Worm (Caenorhabditis elegans) whole organism, L1 larva: Measurements from ENCODE around the gene C07B5.2.
A peak's percentile ranks its signal among the peaks of the same experiment; 100 is the strongest.

Experiments
- C16A3.4 ChIP-seq: fragments of 150-350 bp; optimal IDR thresholded peaks from 2 replicates; lab custom pipeline; 2014; ENCODE audit warnings: missing biosample characterization, missing genetic modification characterization
- aly-2 ChIP-seq: fragments of 150-350 bp; optimal IDR thresholded peaks from 2 replicates; lab custom pipeline; 2014; ENCODE audit warnings: missing biosample characterization, missing genetic modification characterization
- blmp-1 ChIP-seq: fragments of 150-350 bp; optimal IDR thresholded peaks from 2 replicates; lab custom pipeline; 2014; ENCODE audit warnings: missing biosample characterization, missing genetic modification characterization
- ceh-82 ChIP-seq, 3 experiments: fragments of 150-350 bp in 1 of 3; sonication (generic microtip) in 2 of 3; optimal IDR thresholded peaks; 2 replicates each; lab custom pipeline; 2014 to 2017; ENCODE audit warnings: missing biosample characterization in 3 of 3, missing genetic modification characterization in 3 of 3
- dpl-1 ChIP-seq, 3 experiments: fragments of 150-350 bp in 2 of 3; sonication (generic microtip) in 1 of 3; optimal IDR thresholded peaks; 2 replicates each; lab custom pipeline; 2014 to 2017; ENCODE audit warnings: missing biosample characterization in 3 of 3, missing genetic modification characterization in 3 of 3, missing genetic modification reagents in 3 of 3
- dsc-1 ChIP-seq: sonication (generic microtip); optimal IDR thresholded peaks from 2 replicates; lab custom pipeline; 2016; ENCODE audit warnings: mild to moderate bottlenecking, missing genetic modification characterization, missing compliant biosample characterization
- efl-1 ChIP-seq, 4 experiments: fragments of 150-350 bp; optimal IDR thresholded peaks in 3 of 4; peaks in 1 of 4; 1 replicate in 1 of 4; 2 replicates in 3 of 4; lab custom pipeline; 2014; ENCODE audit warnings: missing biosample characterization in 2 of 4, missing genetic modification characterization in 2 of 4, missing genetic modification reagents in 2 of 4
- egl-13 ChIP-seq: sonication (generic microtip); optimal IDR thresholded peaks from 2 replicates; lab custom pipeline; 2016; ENCODE audit warnings: missing genotype, missing genetic modification reagents, missing genetic modification characterization, missing compliant biosample characterization
- elt-2 ChIP-seq: sonication (generic microtip); optimal IDR thresholded peaks from 2 replicates; lab custom pipeline; 2016; ENCODE audit warnings: missing genetic modification characterization, mild to moderate bottlenecking, inconsistent platforms, missing compliant biosample characterization, missing genetic modification reagents
- elt-3 ChIP-seq, 6 experiments: fragments of 150-350 bp in 1 of 6; sonication (generic microtip); optimal IDR thresholded peaks; 2 replicates each; lab custom pipeline; 2017 to 2018; ENCODE audit warnings: missing biosample characterization in 6 of 6, missing genetic modification characterization in 6 of 6, inconsistent platforms in 1 of 6
- fkh-8 ChIP-seq: sonication (generic microtip); optimal IDR thresholded peaks from 2 replicates; lab custom pipeline; 2016; ENCODE audit warnings: mild to moderate bottlenecking, missing genetic modification characterization, missing compliant biosample characterization
- grh-1 ChIP-seq: fragments of 200-800 bp; sonication (Bioruptor generic); IDR thresholded peaks from 2 replicates; pipeline ENCODE4 v1.3.6; 2022; ENCODE audit warnings: missing genetic modification reagents, missing genetic modification characterization, missing compliant biosample characterization
- hlh-17 ChIP-seq: fragments of 200-800 bp; sonication (Bioruptor generic); optimal IDR thresholded peaks from 2 replicates; lab custom pipeline; 2018; ENCODE audit warnings: missing genetic modification characterization, mild to moderate bottlenecking, missing compliant biosample characterization, moderate library complexity, borderline replicate concordance
- hlh-4 ChIP-seq: sonication (generic microtip); optimal IDR thresholded peaks from 2 replicates; lab custom pipeline; 2016; ENCODE audit warnings: mild to moderate bottlenecking, missing genetic modification characterization, missing compliant biosample characterization
- irx-1 ChIP-seq: sonication (generic microtip); optimal IDR thresholded peaks from 2 replicates; lab custom pipeline; 2016; ENCODE audit warnings: missing genetic modification characterization, missing compliant biosample characterization
- lin-14 ChIP-seq: fragments of 200-800 bp; sonication (Bioruptor generic); optimal IDR thresholded peaks from 2 replicates; lab custom pipeline; 2018; ENCODE audit warnings: mild to moderate bottlenecking, missing genetic modification characterization, moderate library complexity, missing compliant biosample characterization
- lin-15B ChIP-seq: fragments of 150-350 bp; sonication (generic microtip); optimal IDR thresholded peaks from 3 replicates; lab custom pipeline; 2014; ENCODE audit warnings: missing biosample characterization, missing genetic modification characterization
- lin-35 ChIP-seq, 2 experiments: fragments of 150-350 bp; optimal IDR thresholded peaks; 2 replicates each; lab custom pipeline; 2014; ENCODE audit warnings: missing biosample characterization in 2 of 2, missing genetic modification characterization in 2 of 2, missing genetic modification reagents in 2 of 2
- lsy-2 ChIP-seq, 2 experiments: fragments of 150-350 bp; optimal IDR thresholded peaks; 2 replicates each; lab custom pipeline; 2014; ENCODE audit warnings: missing biosample characterization in 2 of 2, missing genetic modification characterization in 2 of 2
- mdl-1 ChIP-seq, 2 experiments: fragments of 150-350 bp; optimal IDR thresholded peaks; 2 replicates each; lab custom pipeline; 2014 to 2017; ENCODE audit warnings: missing biosample characterization in 2 of 2, missing genetic modification characterization in 2 of 2, inconsistent platforms in 1 of 2
- mep-1 ChIP-seq: fragments of 150-350 bp; optimal IDR thresholded peaks from 2 replicates; lab custom pipeline; 2014; ENCODE audit warnings: missing biosample characterization, missing genetic modification characterization
- nhr-11 ChIP-seq: fragments of 150-350 bp; optimal IDR thresholded peaks from 2 replicates; lab custom pipeline; 2014; ENCODE audit warnings: missing biosample characterization, missing genetic modification characterization
- nhr-12 ChIP-seq: sonication (generic microtip); optimal IDR thresholded peaks from 2 replicates; lab custom pipeline; 2017; ENCODE audit warnings: missing biosample characterization, missing genetic modification characterization
- nhr-20 ChIP-seq: sonication (generic microtip); optimal IDR thresholded peaks from 2 replicates; lab custom pipeline; 2016; ENCODE audit warnings: mild to moderate bottlenecking, missing genetic modification characterization, missing compliant biosample characterization
- nhr-47 ChIP-seq: sonication (generic microtip); optimal IDR thresholded peaks from 2 replicates; lab custom pipeline; 2016; ENCODE audit warnings: mild to moderate bottlenecking, missing genetic modification characterization, moderate library complexity, missing compliant biosample characterization
- nhr-71 ChIP-seq: sonication (generic microtip); optimal IDR thresholded peaks from 2 replicates; lab custom pipeline; 2016; ENCODE audit warnings: mild to moderate bottlenecking, missing genetic modification characterization, moderate library complexity, missing compliant biosample characterization
- nhr-85 ChIP-seq: sonication (generic microtip); peaks from one replicate; lab custom pipeline; 2016; ENCODE audit warnings: missing genetic modification characterization, inconsistent platforms, missing compliant biosample characterization
- pag-3 ChIP-seq: sonication (generic microtip); optimal IDR thresholded peaks from 2 replicates; lab custom pipeline; 2017; ENCODE audit warnings: missing genetic modification characterization, mild to moderate bottlenecking, missing compliant biosample characterization, antibody characterized with exemption, borderline replicate concordance; ENCODE audit not compliant: insufficient read depth
- rnt-1 ChIP-seq: sonication (generic microtip); optimal IDR thresholded peaks from 2 replicates; lab custom pipeline; 2016; ENCODE audit warnings: mild to moderate bottlenecking, missing genetic modification characterization, moderate library complexity, missing compliant biosample characterization
- skn-1 ChIP-seq: fragments of 150-350 bp; optimal IDR thresholded peaks from 2 replicates; lab custom pipeline; 2014; ENCODE audit warnings: missing biosample characterization, missing genetic modification characterization
- snu-23 ChIP-seq: sonication (generic microtip); optimal IDR thresholded peaks from 2 replicates; lab custom pipeline; 2016; ENCODE audit warnings: missing genetic modification characterization, missing compliant biosample characterization
- sup-37 ChIP-seq: fragments of 200-800 bp; sonication (Bioruptor generic); optimal IDR thresholded peaks from 2 replicates; lab custom pipeline; 2018; ENCODE audit warnings: mild to moderate bottlenecking, missing genetic modification characterization, missing compliant biosample characterization
- swsn-7 ChIP-seq: sonication (generic microtip); optimal IDR thresholded peaks from 2 replicates; lab custom pipeline; 2016; ENCODE audit warnings: missing genetic modification characterization, missing compliant biosample characterization
- tbx-2 ChIP-seq: sonication (generic microtip); optimal IDR thresholded peaks from 2 replicates; lab custom pipeline; 2016; ENCODE audit warnings: missing genetic modification characterization, missing compliant biosample characterization
- vab-15 ChIP-seq: sonication (generic microtip); optimal IDR thresholded peaks from 2 replicates; lab custom pipeline; 2017; ENCODE audit warnings: missing genotype, mild to moderate bottlenecking, missing genetic modification characterization, missing compliant biosample characterization
- xbp-1 ChIP-seq: sonication (generic microtip); optimal IDR thresholded peaks from 2 replicates; lab custom pipeline; 2016; ENCODE audit warnings: missing genetic modification characterization, missing compliant biosample characterization
- zip-4 ChIP-seq: fragments of 200-800 bp; sonication (Bioruptor generic); optimal IDR thresholded peaks from 2 replicates; lab custom pipeline; 2018; ENCODE audit warnings: mild to moderate bottlenecking, missing genetic modification characterization, moderate library complexity, missing compliant biosample characterization
- ztf-11 ChIP-seq, 2 experiments: sonication (generic microtip); optimal IDR thresholded peaks; 2 replicates each; lab custom pipeline; 2016 to 2017; ENCODE audit warnings: missing genetic modification characterization in 2 of 2, missing biosample characterization in 1 of 2, missing compliant biosample characterization in 1 of 2
- ztf-4 ChIP-seq: fragments of 150-350 bp; optimal IDR thresholded peaks from 2 replicates; lab custom pipeline; 2014; ENCODE audit warnings: missing biosample characterization, missing genetic modification characterization

Gene C07B5.2

ce11 chrX:9553095-9553494 lies 36.1 kb upstream of the C07B5.2 start (continued):
- TF ChIP-seq elt-3 (tag; optimal IDR thresholded peaks at IDR 0.05; lab: Kevin White, UChicago) = peak in 4 of 6 experiments; percentile 17 to 76 (median 42)

ce11 chrX:9552404-9552803 lies 35.4 kb upstream of the C07B5.2 start:
- TF ChIP-seq irx-1 (no peak), nhr-47 (tag; lab: Kevin White, UChicago) (peak; percentile 33), mep-1 (tag; lab: Kevin White, UChicago) (peak; percentile 62), xbp-1 (tag; lab: Kevin White, UChicago) (peak; percentile 12), hlh-4 (no peak), snu-23 (GFP tag; lab: Kevin White, UChicago) (peak; percentile 63), tbx-2 (peak; percentile 14), swsn-7 (tag; lab: Kevin White, UChicago) (peak; percentile 42), elt-2 (tag; lab: Kevin White, UChicago) (no peak), ztf-4 (no peak), lin-15B (tag; lab: Kevin White, UChicago) (no peak), rnt-1 (tag; lab: Kevin White, UChicago) (peak; percentile 58), skn-1 (tag; lab: Kevin White, UChicago) (peak; percentile 29), elt-3 (tag; optimal IDR thresholded peaks at IDR 0.05; lab: Kevin White, UChicago) (peak in 1 of 6 experiments; percentile 8), lsy-2 (tag; optimal IDR thresholded peaks at IDR 0.05; lab: Kevin White, UChicago) (peak in 1 of 2 experiments; percentile 22), nhr-12 (tag; lab: Kevin White, UChicago) (no peak), egl-13 (tag; lab: Kevin White, UChicago) (no peak), ceh-82 (tag; optimal IDR thresholded peaks at IDR 0.05; lab: Kevin White, UChicago) (peak in 1 of 3 experiments; percentile 12), sup-37 (GFP tag; lab: Kevin White, UChicago) (no peak), zip-4 (no peak), dpl-1 (GFP tag; optimal IDR thresholded peaks at IDR 0.05; lab: Kevin White, UChicago) (peak; percentile 46 to 52 (median 47)), hlh-17 (GFP tag; lab: Kevin White, UChicago) (no peak), blmp-1 (peak; percentile 73), nhr-20 (tag; lab: Kevin White, UChicago) (peak; percentile 68), grh-1 (GFP tag; lab: Robert Waterston, UW) (peak; percentile 42; the same call in 1 of the 2 replicates), lin-35 (GFP tag; optimal IDR thresholded peaks at IDR 0.05; lab: Kevin White, UChicago) (peak; percentile 9 to 73), lin-14 (GFP tag; lab: Kevin White, UChicago) (peak; percentile 77), dsc-1 (tag; lab: Kevin White, UChicago) (no peak), aly-2 (tag; lab: Kevin White, UChicago) (no peak), ztf-11 (tag; optimal IDR thresholded peaks at IDR 0.05; lab: Kevin White, UChicago) (peak in 1 of 2 experiments; percentile 2), nhr-71 (tag; lab: Kevin White, UChicago) (peak; percentile 57), pag-3 (tag; lab: Kevin White, UChicago) (no peak), efl-1 (optimal IDR thresholded peaks at IDR 0.05; lab: Kevin White, UChicago) (peak; percentile 44 to 49), efl-1 (GFP tag; optimal IDR thresholded peaks at IDR 0.05 in 1 of 2; lab: Kevin White, UChicago) (peak; percentile 55 to 95), vab-15 (tag; lab: Kevin White, UChicago) (no peak), mdl-1 (tag; optimal IDR thresholded peaks at IDR 0.05; lab: Kevin White, UChicago) (peak in 1 of 2 experiments; percentile 43), nhr-85 (tag; lab: Kevin White, UChicago) (peak; percentile 76), C16A3.4 (no peak), nhr-11 (no peak), fkh-8 (tag; lab: Kevin White, UChicago) (no peak)
- TF ChIP-seq, all 84 proteins: peak for 22
